Fruit fly (Drosophila melanogaster): ENCODE measurements around the gene TwdlZ.

TwdlZ gene

DNA sequence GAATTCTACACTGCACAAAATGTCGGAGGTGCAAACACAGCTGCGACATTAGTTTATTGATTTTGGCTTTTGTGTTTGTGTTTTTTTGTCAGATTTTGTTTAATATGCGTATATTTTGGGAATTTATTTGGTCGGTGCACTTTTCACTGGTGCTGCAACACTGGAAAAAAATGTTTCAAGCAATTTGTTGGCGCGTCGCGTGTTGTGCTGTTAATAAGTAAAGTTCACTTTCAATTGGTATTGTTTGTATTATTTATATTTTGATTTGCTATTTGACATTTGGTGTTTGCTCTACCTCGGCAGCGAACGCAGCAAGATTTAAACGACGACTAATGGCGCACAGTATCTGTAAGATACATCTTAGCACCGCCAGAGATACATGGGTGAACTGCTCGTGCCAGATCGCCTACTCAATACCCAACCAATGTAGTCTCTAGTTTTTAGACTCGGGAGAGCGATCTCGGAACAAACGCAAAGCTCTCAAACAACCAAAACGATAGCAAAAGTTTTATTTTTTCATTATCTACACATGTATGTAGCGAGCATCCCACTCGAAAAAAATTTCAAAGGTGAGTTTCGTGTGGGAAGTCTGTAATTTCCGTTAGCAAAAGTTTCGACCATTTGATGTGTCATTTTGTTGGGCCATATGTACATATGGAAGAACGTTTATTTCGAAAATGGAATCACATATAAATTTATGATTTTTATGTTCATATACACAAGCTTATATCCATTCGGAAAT is 44.4 kb downstream of the TwdlZ start (continued):
- no peak for TF ChIP-seq fd3F (GFP tag; optimal IDR thresholded peaks at IDR 0.05)
- TF ChIP-seq MESR4 (GFP tag; optimal IDR thresholded peaks at IDR 0.05) = no peak
- peak; percentile 71 for TF ChIP-seq Rfx (GFP tag; IDR thresholded peaks at IDR 0.05)
- peak; percentile 50 for TF ChIP-seq Hmr (GFP tag; optimal IDR thresholded peaks at IDR 0.05)
- no peak for TF ChIP-seq ash1 (GFP tag; optimal IDR thresholded peaks at IDR 0.05)
- TF ChIP-seq CG18011 (GFP tag; optimal IDR thresholded peaks at IDR 0.05) = peak; percentile 14
- TF ChIP-seq gem (tag; optimal IDR thresholded peaks at IDR 0.05) = peak; percentile 70
- no peak for TF ChIP-seq Lim3 (GFP tag; IDR thresholded peaks at IDR 0.05)
- TF ChIP-seq CG14050 (GFP tag; IDR thresholded peaks at IDR 0.05) = peak; percentile 59
- TF ChIP-seq zfh1 (GFP tag; IDR thresholded peaks at IDR 0.05) = peak; percentile 41; the same call in 1 of the 3 replicates
- peak; percentile 5 for TF ChIP-seq CG13296 (GFP tag; optimal IDR thresholded peaks at IDR 0.05)
- TF ChIP-seq Hand (GFP tag; optimal IDR thresholded peaks at IDR 0.05) = no peak
- no peak for TF ChIP-seq CG7963 (GFP tag; IDR thresholded peaks at IDR 0.05; ENCODE audit: partially characterized antibody)
- no peak for TF ChIP-seq zen2 (GFP tag; IDR thresholded peaks at IDR 0.05; ENCODE audit: partially characterized antibody)
- peak; percentile 52 for TF ChIP-seq PHDP (tag; optimal IDR thresholded peaks at IDR 0.05)
- no peak for TF ChIP-seq pfk (GFP tag; optimal IDR thresholded peaks at IDR 0.05)
- TF ChIP-seq Fer3 (tag; optimal IDR thresholded peaks at IDR 0.05) = peak; percentile 26
- no peak for TF ChIP-seq CG14860 (GFP tag; IDR thresholded peaks at IDR 0.05; ENCODE audit: partially characterized antibody)
- TF ChIP-seq otp (GFP tag; IDR thresholded peaks at IDR 0.05) = peak; percentile 60; the same call in 1 of the 3 replicates
- TF ChIP-seq salm (tag; optimal IDR thresholded peaks at IDR 0.05) = peak; percentile 30
- TF ChIP-seq danr (GFP tag; IDR thresholded peaks at IDR 0.05) = no peak
- no peak for TF ChIP-seq br (optimal IDR thresholded peaks at IDR 0.05)
- TF ChIP-seq row (GFP tag; IDR thresholded peaks at IDR 0.05) = peak; percentile 52
- TF ChIP-seq CG17385 (GFP tag; optimal IDR thresholded peaks at IDR 0.05) = peak; percentile 32
- peak in 1 of 2 experiments; percentile 62 for TF ChIP-seq bsh (GFP tag; optimal IDR thresholded peaks at IDR 0.05)
- no peak for TF ChIP-seq sim (GFP tag; IDR thresholded peaks at IDR 0.05)
- TF ChIP-seq CG16815 (GFP tag; optimal IDR thresholded peaks at IDR 0.05) = peak; percentile 7
- TF ChIP-seq CG1024 (GFP tag; IDR thresholded peaks at IDR 0.05) = no peak
- no peak for TF ChIP-seq disco-r (GFP tag; optimal IDR thresholded peaks at IDR 0.05)
- TF ChIP-seq CG18476 (GFP tag; optimal IDR thresholded peaks at IDR 0.05) = peak; percentile 34
- peak; percentile 75 for TF ChIP-seq dysf (GFP tag; IDR thresholded peaks at IDR 0.05)
- peak in 1 of 2 experiments; percentile 3 for TF ChIP-seq crp (GFP tag; optimal IDR thresholded peaks at IDR 0.05)
- peak; percentile 42 for TF ChIP-seq Ssrp (tag; optimal IDR thresholded peaks at IDR 0.05)
- no peak for TF ChIP-seq Ravus (GFP tag; IDR thresholded peaks at IDR 0.05)
- no peak for TF ChIP-seq Scr (GFP tag; IDR thresholded peaks at IDR 0.05; ENCODE audit: partially characterized antibody)
- peak; percentile 38 to 49 for TF ChIP-seq Pdp1 (GFP tag; optimal IDR thresholded peaks at IDR 0.05)
- TF ChIP-seq eve (GFP tag; optimal IDR thresholded peaks at IDR 0.05) = no peak
- TF ChIP-seq eyg (GFP tag; optimal IDR thresholded peaks at IDR 0.05) = peak; percentile 38
- TF ChIP-seq CG5180 (GFP tag; optimal IDR thresholded peaks at IDR 0.05) = peak; percentile 4
- TF ChIP-seq z (GFP tag; IDR thresholded peaks at IDR 0.05) = peak; percentile 75; the same call in 1 of the 3 replicates
- TF ChIP-seq CG17568 (GFP tag; optimal IDR thresholded peaks at IDR 0.05) = no peak
- no peak for TF ChIP-seq CG17912 (GFP tag; optimal IDR thresholded peaks at IDR 0.05)
- TF ChIP-seq Dll (GFP tag; IDR thresholded peaks at IDR 0.05; ENCODE audit: partially characterized antibody) = no peak
- TF ChIP-seq CG12236 (GFP tag; optimal IDR thresholded peaks at IDR 0.05) = peak; percentile 9
- TF ChIP-seq HmgZ (tag; optimal IDR thresholded peaks at IDR 0.05) = no peak
- peak; percentile 34 for TF ChIP-seq CG5245 (GFP tag; optimal IDR thresholded peaks at IDR 0.05)
- TF ChIP-seq YL-1 (GFP tag; optimal IDR thresholded peaks at IDR 0.05) = no peak
- TF ChIP-seq CG7271 (tag; optimal IDR thresholded peaks at IDR 0.05) = no peak

Measured in whole organism, embryonic.